Fruit fly (Drosophila melanogaster): ENCODE measurements around the gene mah.

DNA sequence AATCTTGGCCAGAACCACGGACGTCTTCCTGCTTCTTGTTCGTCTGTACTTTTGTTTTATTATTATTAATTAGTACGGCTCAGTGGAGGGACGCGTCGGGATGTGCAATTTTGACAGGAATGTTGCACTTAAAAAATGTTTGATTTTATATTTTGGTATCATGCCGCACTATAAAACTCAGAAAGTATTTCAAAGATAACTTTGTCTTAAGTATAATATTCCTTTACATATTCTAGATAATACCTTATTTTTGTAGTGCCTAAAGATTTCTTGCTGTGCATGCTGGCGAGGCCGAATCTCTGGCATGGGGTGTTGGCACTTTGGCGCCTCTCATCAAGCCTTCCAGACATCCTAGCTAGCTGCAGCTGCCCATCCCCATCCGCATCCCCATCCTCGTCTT, 5.7 kb downstream of the mah start:
- TF ChIP-seq mirr (GFP tag; optimal IDR thresholded peaks at IDR 0.05) (no peak), pnt (GFP tag; optimal IDR thresholded peaks at IDR 0.05) (no peak), Tbp (GFP tag; optimal IDR thresholded peaks at IDR 0.05) (no peak), Abd-B (GFP tag; optimal IDR thresholded peaks at IDR 0.05) (no peak), CG9932 (GFP tag; IDR thresholded peaks at IDR 0.05) (no peak), dmrt99B (tag; optimal IDR thresholded peaks at IDR 0.05) (no peak), kah (GFP tag; optimal IDR thresholded peaks at IDR 0.05) (no peak), CG10209 (GFP tag; optimal IDR thresholded peaks at IDR 0.05) (no peak)

Data from whole organism, embryonic.